Worm (Caenorhabditis elegans) whole organism, young adult: Measurements from ENCODE around the gene col-116.

ENCODE experiments used
- C06A6.2 ChIP-seq: fragments of 200-800 bp; sonication (Bioruptor generic); conservative IDR thresholded peaks from 2 replicates; pipeline ENCODE4 v1.3.6; 2022; ENCODE audit warnings: missing genetic modification characterization, missing compliant biosample characterization
- F23B12.7 ChIP-seq: sonication (generic microtip); optimal IDR thresholded peaks from 2 replicates; lab custom pipeline; 2017; ENCODE audit warnings: missing genetic modification characterization, mild to moderate bottlenecking, missing compliant biosample characterization, antibody characterized with exemption, moderate library complexity; ENCODE audit not compliant: insufficient read depth
- F33H1.4 ChIP-seq: fragments of 200-800 bp; sonication (Bioruptor generic); IDR thresholded peaks from 2 replicates; pipeline ENCODE4 v1.3.6; 2022; ENCODE audit warnings: missing genetic modification reagents, missing genetic modification characterization, missing compliant biosample characterization
- F57A8.1 ChIP-seq: fragments of 200-800 bp; sonication (Bioruptor generic); optimal IDR thresholded peaks from 2 replicates; lab custom pipeline; 2018; ENCODE audit warnings: mild to moderate bottlenecking, missing genetic modification characterization, moderate library complexity, missing compliant biosample characterization
- Y67H2A.10 ChIP-seq: fragments of 200-800 bp; sonication (Bioruptor generic); conservative IDR thresholded peaks from 2 replicates; pipeline ENCODE4 v1.3.6; 2022; ENCODE audit warnings: missing genetic modification reagents, missing genetic modification characterization, missing compliant biosample characterization
- akir-1 ChIP-seq: fragments of 200-800 bp; sonication (Bioruptor generic); optimal IDR thresholded peaks from 2 replicates; lab custom pipeline; 2018; ENCODE audit warnings: mild to moderate bottlenecking, missing genetic modification characterization, moderate library complexity, missing compliant biosample characterization
- athp-1 ChIP-seq: sonication (generic microtip); optimal IDR thresholded peaks from 2 replicates; lab custom pipeline; 2017; ENCODE audit warnings: mild to moderate bottlenecking, missing genetic modification characterization, missing compliant biosample characterization
- attf-6 ChIP-seq: fragments of 200-800 bp; sonication (Bioruptor generic); IDR thresholded peaks from 2 replicates; pipeline ENCODE4 v1.3.6; 2022; ENCODE audit warnings: missing genetic modification reagents, missing genetic modification characterization, missing compliant biosample characterization
- bed-2 ChIP-seq: fragments of 200-800 bp; sonication (Bioruptor generic); IDR thresholded peaks from 2 replicates; pipeline ENCODE4 v1.3.6; 2022; ENCODE audit warnings: missing genetic modification reagents, missing genetic modification characterization, missing compliant biosample characterization
- ceh-100 ChIP-seq: fragments of 200-800 bp; sonication (Bioruptor generic); IDR thresholded peaks from 2 replicates; pipeline ENCODE4 v1.3.6; 2022; ENCODE audit warnings: missing genetic modification reagents, missing genetic modification characterization, missing compliant biosample characterization
- ceh-27 ChIP-seq: fragments of 200-800 bp; sonication (Bioruptor generic); optimal IDR thresholded peaks from 2 replicates; lab custom pipeline; 2018; ENCODE audit warnings: mild to moderate bottlenecking, missing genetic modification characterization, moderate library complexity, missing compliant biosample characterization
- egrh-3 ChIP-seq: fragments of 200-800 bp; sonication (Bioruptor generic); IDR thresholded peaks from 2 replicates; pipeline ENCODE4 v1.3.6; 2022; ENCODE audit warnings: missing genetic modification reagents, missing genetic modification characterization, missing compliant biosample characterization
- ekl-4 ChIP-seq: fragments of 200-800 bp; sonication (Bioruptor generic); IDR thresholded peaks from 2 replicates; pipeline ENCODE4 v1.3.6; 2022; ENCODE audit warnings: missing genetic modification reagents, missing genetic modification characterization, missing compliant biosample characterization
- gei-17 ChIP-seq: fragments of 200-800 bp; sonication (Bioruptor generic); optimal IDR thresholded peaks from 2 replicates; lab custom pipeline; 2018; ENCODE audit warnings: mild to moderate bottlenecking, missing genetic modification characterization, missing compliant biosample characterization
- hlh-26 ChIP-seq: fragments of 200-800 bp; sonication (Bioruptor generic); conservative IDR thresholded peaks from 2 replicates; pipeline ENCODE4 v1.3.6; 2022; ENCODE audit warnings: missing genetic modification reagents, missing genetic modification characterization, missing compliant biosample characterization
- hmg-20 ChIP-seq: fragments of 200-800 bp; sonication (Bioruptor generic); IDR thresholded peaks from 2 replicates; pipeline ENCODE4 v1.3.6; 2022; ENCODE audit warnings: missing genetic modification reagents, missing genetic modification characterization, missing compliant biosample characterization
- hsf-1 ChIP-seq: fragments of 200-800 bp; sonication (Bioruptor generic); IDR thresholded peaks from 2 replicates; pipeline ENCODE4 v1.3.6; 2022; ENCODE audit warnings: missing genetic modification reagents, missing genetic modification characterization, missing compliant biosample characterization
- lsy-27 ChIP-seq: sonication (generic microtip); optimal IDR thresholded peaks from 2 replicates; lab custom pipeline; 2017; ENCODE audit warnings: missing genetic modification characterization, mild to moderate bottlenecking, missing compliant biosample characterization, antibody characterized with exemption, missing genotype, borderline replicate concordance; ENCODE audit not compliant: insufficient read depth
- mcd-1 ChIP-seq: fragments of 200-800 bp; sonication (Bioruptor generic); IDR thresholded peaks from 2 replicates; pipeline ENCODE4 v1.3.6; 2022; ENCODE audit warnings: missing genetic modification reagents, missing genetic modification characterization, missing compliant biosample characterization
- mel-28 ChIP-seq: sonication (generic microtip); optimal IDR thresholded peaks from 2 replicates; lab custom pipeline; 2016; ENCODE audit warnings: borderline replicate concordance, mild to moderate bottlenecking, missing genetic modification characterization, missing compliant biosample characterization
- nfya-1 ChIP-seq: sonication (generic microtip); optimal IDR thresholded peaks from 2 replicates; lab custom pipeline; 2017; ENCODE audit warnings: antibody characterized with exemption, missing compliant biosample characterization, missing genetic modification characterization, borderline replicate concordance; ENCODE audit not compliant: insufficient read depth
- nhr-179 ChIP-seq: sonication (generic microtip); optimal IDR thresholded peaks from 2 replicates; lab custom pipeline; 2016; ENCODE audit warnings: mild to moderate bottlenecking, missing genetic modification characterization, missing compliant biosample characterization
- rcor-1 ChIP-seq: fragments of 200-800 bp; sonication (Bioruptor generic); IDR thresholded peaks from 2 replicates; pipeline ENCODE4 v1.3.6; 2022; ENCODE audit warnings: missing genetic modification reagents, missing genetic modification characterization, missing compliant biosample characterization
- repo-1 ChIP-seq: sonication (generic microtip); optimal IDR thresholded peaks from 2 replicates; lab custom pipeline; 2017; ENCODE audit warnings: mild to moderate bottlenecking, missing genetic modification characterization, missing compliant biosample characterization
- snpc-4 ChIP-seq, 5 experiments: fragments of 150-350 bp in 1 of 5; sonication (generic microtip) in 4 of 5; optimal IDR thresholded peaks; 2 replicates each; lab custom pipeline; 2014 to 2018; ENCODE audit warnings: missing genetic modification characterization in 5 of 5, missing biosample characterization in 3 of 5, antibody characterized with exemption in 2 of 5, mild to moderate bottlenecking in 2 of 5, missing compliant biosample characterization in 2 of 5, missing genotype in 2 of 5, moderate library complexity in 2 of 5, missing genetic modification reagents in 1 of 5
- sptf-2 ChIP-seq: fragments of 200-800 bp; sonication (Bioruptor generic); optimal IDR thresholded peaks from 2 replicates; lab custom pipeline; 2018; ENCODE audit warnings: mild to moderate bottlenecking, missing genetic modification characterization, missing compliant biosample characterization
- tlf-1 ChIP-seq: fragments of 200-800 bp; sonication (Bioruptor generic); optimal IDR thresholded peaks from 2 replicates; lab custom pipeline; 2018; ENCODE audit warnings: mild to moderate bottlenecking, missing genetic modification characterization, missing compliant biosample characterization
- unc-130 ChIP-seq: sonication (generic microtip); optimal IDR thresholded peaks from 2 replicates; lab custom pipeline; 2016; ENCODE audit warnings: missing genetic modification reagents, missing genetic modification characterization, missing compliant biosample characterization
- unc-62 ChIP-seq: fragments of 150-350 bp; optimal IDR thresholded peaks from 2 replicates; lab custom pipeline; 2014; ENCODE audit warnings: missing biosample characterization, missing genetic modification reagents, missing genetic modification characterization
- ztf-18 ChIP-seq: sonication (generic microtip); optimal IDR thresholded peaks from 2 replicates; lab custom pipeline; 2016; ENCODE audit warnings: missing genotype, mild to moderate bottlenecking, missing genetic modification characterization, missing compliant biosample characterization
- ztf-25 ChIP-seq: fragments of 200-800 bp; sonication (Bioruptor generic); IDR thresholded peaks from 2 replicates; pipeline ENCODE4 v1.3.6; 2022; ENCODE audit warnings: missing genetic modification reagents, missing genetic modification characterization, missing compliant biosample characterization
- ztf-3 ChIP-seq: fragments of 200-800 bp; sonication (Bioruptor generic); optimal IDR thresholded peaks from 2 replicates; lab custom pipeline; 2018; ENCODE audit warnings: mild to moderate bottlenecking, missing genetic modification characterization, missing compliant biosample characterization

col-116 gene

DNA sequence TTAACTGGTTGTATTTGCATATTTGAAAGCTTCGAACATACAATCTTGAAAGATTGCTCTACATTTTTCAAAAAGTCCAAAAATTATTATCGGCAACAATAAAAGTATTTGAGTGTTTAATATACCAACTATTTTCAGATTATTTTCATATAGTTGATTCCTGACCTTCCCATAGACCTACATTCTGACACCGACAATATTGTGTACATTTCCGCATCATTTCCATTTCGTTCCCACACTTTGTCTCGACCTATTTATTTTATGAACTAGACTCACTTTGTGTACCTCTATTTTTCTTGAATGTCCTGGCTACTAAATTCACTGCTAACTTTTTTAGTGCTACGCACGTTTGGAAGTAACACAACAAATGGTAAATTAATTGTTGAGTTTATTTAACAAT is 13.3 kb upstream of the col-116 start, which contains the start of gene lgc-5:
Gene lgc-5 (plus strand): TSS at position 301 of the 400 bp plus-strand sequence.
- TF ChIP-seq akir-1 (GFP tag; lab: Kevin White, UChicago) = no peak
- TF ChIP-seq hsf-1 (GFP tag; lab: Robert Waterston, UW) = no peak
- TF ChIP-seq C06A6.2 (GFP tag; lab: Robert Waterston, UW) = no peak

DNA sequence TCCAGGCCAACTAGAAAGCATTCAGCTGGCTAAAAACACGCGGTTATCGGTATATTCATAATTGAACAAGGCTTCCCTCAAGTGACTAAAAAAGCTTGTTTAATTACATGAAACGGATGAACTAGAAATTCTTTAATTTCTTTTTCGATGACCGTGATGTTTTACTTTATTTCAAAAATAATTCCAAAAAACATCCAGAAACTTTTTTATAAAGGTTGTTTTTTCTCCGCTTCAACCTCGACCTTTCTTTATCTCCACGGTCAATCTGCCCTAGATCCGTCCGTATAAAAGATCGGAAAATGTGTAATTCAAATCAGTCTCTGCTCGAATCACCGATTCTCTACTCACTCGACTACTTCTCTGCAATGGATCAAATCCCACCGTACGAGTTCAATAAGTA is 10.2 kb upstream of the col-116 start, which contains the start of gene F17E9.5:
Gene F17E9.5 (plus strand): TSS at position 301 of the 400 bp plus-strand sequence.
- TF ChIP-seq gei-17 (GFP tag; lab: Kevin White, UChicago) = no peak
- TF ChIP-seq ztf-3 = no peak

DNA sequence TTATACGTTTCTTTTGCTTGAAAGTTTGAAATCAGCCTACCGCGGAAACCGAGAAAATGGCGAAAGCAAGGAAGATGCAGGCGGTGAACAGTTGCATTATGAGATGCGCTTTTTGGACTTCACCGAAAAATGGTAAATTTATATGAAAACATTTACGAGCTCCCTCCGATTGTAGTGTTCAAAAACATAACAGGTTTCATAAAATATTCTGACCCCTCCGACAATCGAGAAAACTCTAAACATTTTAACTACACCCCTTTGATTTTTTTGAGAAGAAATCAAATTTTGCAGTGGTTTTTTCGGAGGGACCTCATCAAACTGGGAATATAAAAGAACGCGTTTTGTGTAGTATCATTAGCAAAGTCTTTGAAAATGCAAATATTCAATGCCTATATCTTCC is 8.7 kb upstream of the col-116 start, which contains the start of the genes F17E9.18 and F17E9.15:
Gene F17E9.18 (minus strand): TSS at position 101 of the 400 bp plus-strand sequence.
Gene F17E9.15 (plus strand): TSS at position 368 of the 400 bp plus-strand sequence.
- TF ChIP-seq unc-62 (GFP tag; lab: Kevin White, UChicago) (no peak), Y67H2A.10 (GFP tag; lab: Robert Waterston, UW) (no peak), nfya-1 (tag; lab: Kevin White, UChicago) (no peak), sptf-2 (GFP tag; lab: Kevin White, UChicago) (no peak), ceh-27 (GFP tag; lab: Kevin White, UChicago) (no peak), F57A8.1 (no peak), tlf-1 (GFP tag; lab: Kevin White, UChicago) (no peak), F23B12.7 (tag; lab: Kevin White, UChicago) (no peak), ztf-18 (tag; lab: Kevin White, UChicago) (no peak), repo-1 (tag; lab: Kevin White, UChicago) (no peak), mel-28 (tag; lab: Kevin White, UChicago) (no peak), unc-130 (GFP tag; lab: Kevin White, UChicago) (no peak), gei-17 (GFP tag; lab: Kevin White, UChicago) (no peak), mcd-1 (GFP tag; lab: Robert Waterston, UW) (no peak), rcor-1 (GFP tag; lab: Robert Waterston, UW) (no peak), ceh-100 (GFP tag; lab: Robert Waterston, UW) (no peak)

DNA sequence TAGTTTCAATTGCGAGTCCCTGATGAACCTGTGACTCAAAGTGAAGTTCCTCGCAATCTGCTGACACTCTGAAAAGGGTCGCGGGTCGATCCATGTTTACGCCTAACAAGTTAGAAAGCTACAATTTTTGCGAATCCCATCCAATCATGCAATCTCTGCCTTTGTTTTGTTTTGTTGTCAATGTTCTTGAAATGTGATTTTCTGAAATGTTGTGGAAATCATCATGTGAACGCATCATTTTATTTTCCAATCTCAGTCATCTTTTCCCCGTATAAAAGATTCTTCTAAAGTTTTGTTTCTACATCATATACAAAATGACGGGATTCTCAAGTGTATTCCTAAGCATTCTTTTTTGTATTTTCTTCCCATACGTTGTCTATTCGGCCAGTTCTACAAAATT is 7.6 kb upstream of the col-116 start, which contains the start of gene F17E9.4:
Gene F17E9.4 (plus strand): TSS at position 301 of the 400 bp plus-strand sequence.
- TF ChIP-seq athp-1 (tag; lab: Kevin White, UChicago) = no peak
- no peak for TF ChIP-seq F23B12.7 (tag; lab: Kevin White, UChicago)
- no peak for TF ChIP-seq hmg-20
- no peak for TF ChIP-seq unc-62 (GFP tag; lab: Kevin White, UChicago)
- TF ChIP-seq bed-2 (GFP tag; lab: Robert Waterston, UW) = no peak
- no peak for TF ChIP-seq attf-6
- TF ChIP-seq hlh-26 (GFP tag; lab: Robert Waterston, UW) = no peak
- TF ChIP-seq ztf-25 (GFP tag; lab: Robert Waterston, UW) = no peak
- no peak for TF ChIP-seq lsy-27 (tag; lab: Kevin White, UChicago)
- no peak for TF ChIP-seq snpc-4 (GFP tag; optimal IDR thresholded peaks at IDR 0.05; lab: Kevin White, UChicago)
- TF ChIP-seq snpc-4 (tag; optimal IDR thresholded peaks at IDR 0.05; lab: Kevin White, UChicago) = no peak
- no peak for TF ChIP-seq F33H1.4
- TF ChIP-seq nhr-179 (tag; lab: Kevin White, UChicago) = no peak
- no peak for TF ChIP-seq egrh-3 (GFP tag; lab: Robert Waterston, UW)
- TF ChIP-seq ekl-4 (GFP tag; lab: Robert Waterston, UW) = no peak
